Fruit fly (Drosophila melanogaster) whole organism, prepupa: Measurements from ENCODE around the gene snu.
A peak's percentile ranks its signal among the peaks of the same experiment; 100 is the strongest.

Source experiments
- Blimp-1 ChIP-seq: fragments of 200-800 bp; sonication (Bioruptor generic); optimal IDR thresholded peaks from 3 replicates; lab custom pipeline; 2017; ENCODE audit warnings: missing biosample characterization, missing genetic modification characterization, mild to moderate bottlenecking, moderate library complexity, missing genetic modification reagents
- CG11294 ChIP-seq: fragments of 200-800 bp; sonication (Bioruptor generic); IDR thresholded peaks from 2 replicates; pipeline ENCODE4 v1.3.6; 2022; ENCODE audit warnings: missing biosample characterization, missing genetic modification characterization
- CG11762 ChIP-seq: fragments of 200-800 bp; sonication (Bioruptor generic); optimal IDR thresholded peaks from 3 replicates; lab custom pipeline; 2016; ENCODE audit warnings: missing biosample characterization, missing genetic modification characterization; ENCODE audit not compliant: insufficient read depth
- CG15336 ChIP-seq: fragments of 200-800 bp; sonication (Bioruptor generic); IDR thresholded peaks from 2 replicates; pipeline ENCODE4 v1.3.6; 2022; ENCODE audit warnings: missing biosample characterization, missing genetic modification characterization
- CG1621 ChIP-seq: fragments of 200-800 bp; sonication (Bioruptor generic); optimal IDR thresholded peaks from 3 replicates; lab custom pipeline; 2018; ENCODE audit warnings: missing biosample characterization, mild to moderate bottlenecking, missing genetic modification characterization
- CG16779 ChIP-seq: fragments of 200-800 bp; sonication (Bioruptor generic); optimal IDR thresholded peaks from 3 replicates; lab custom pipeline; 2017; ENCODE audit warnings: missing biosample characterization, mild to moderate bottlenecking, missing genetic modification characterization
- CG3032 ChIP-seq: fragments of 200-800 bp; optimal IDR thresholded peaks from 2 replicates; lab custom pipeline; 2019; ENCODE audit warnings: missing biosample characterization, mild to moderate bottlenecking, missing genetic modification characterization, moderate library complexity
- CG32006 ChIP-seq: fragments of 200-800 bp; sonication (Bioruptor generic); optimal IDR thresholded peaks from 3 replicates; lab custom pipeline; 2017; ENCODE audit warnings: missing biosample characterization, mild to moderate bottlenecking, missing genetic modification characterization
- CG34406 ChIP-seq: fragments of 200-800 bp; sonication (Bioruptor generic); optimal IDR thresholded peaks from 3 replicates; lab custom pipeline; 2016; ENCODE audit warnings: missing biosample characterization, missing genetic modification characterization
- CG4318 ChIP-seq: fragments of 200-800 bp; sonication (Bioruptor generic); optimal IDR thresholded peaks from 3 replicates; lab custom pipeline; 2017; ENCODE audit warnings: missing biosample characterization, mild to moderate bottlenecking, missing genetic modification characterization
- CG6163 ChIP-seq: fragments of 200-800 bp; sonication (Bioruptor generic); IDR thresholded peaks from 3 replicates; pipeline ENCODE4 v1.3.6; 2022; ENCODE audit warnings: missing biosample characterization, missing genetic modification characterization
- CG6276 ChIP-seq: fragments of 200-800 bp; sonication (Bioruptor generic); optimal IDR thresholded peaks from 2 replicates; lab custom pipeline; 2017; ENCODE audit warnings: missing biosample characterization, mild to moderate bottlenecking, missing genetic modification characterization
- CG6808 ChIP-seq: fragments of 200-800 bp; sonication (Bioruptor generic); optimal IDR thresholded peaks from 3 replicates; lab custom pipeline; 2017; ENCODE audit warnings: missing biosample characterization, missing genetic modification characterization, mild to moderate bottlenecking, moderate library complexity, missing genetic modification reagents
- CG6854 ChIP-seq: fragments of 200-800 bp; sonication (Bioruptor generic); optimal IDR thresholded peaks from 2 replicates; lab custom pipeline; 2017; ENCODE audit warnings: missing biosample characterization, mild to moderate bottlenecking, missing genetic modification characterization
- CG7368 ChIP-seq: fragments of 200-800 bp; sonication (Bioruptor generic); optimal IDR thresholded peaks from 3 replicates; lab custom pipeline; 2016; ENCODE audit warnings: missing biosample characterization, missing genetic modification characterization
- CG8119 ChIP-seq: fragments of 200-800 bp; sonication (Bioruptor generic); IDR thresholded peaks from 3 replicates; pipeline ENCODE4 v1.3.6; 2022; ENCODE audit warnings: missing biosample characterization, missing genetic modification characterization
- CG8319 ChIP-seq: fragments of 200-800 bp; sonication (Bioruptor generic); optimal IDR thresholded peaks from 3 replicates; lab custom pipeline; 2016; ENCODE audit warnings: missing biosample characterization, missing genetic modification characterization
- CG9139 ChIP-seq: fragments of 200-800 bp; sonication (Bioruptor generic); optimal IDR thresholded peaks from 3 replicates; lab custom pipeline; 2017; ENCODE audit warnings: missing biosample characterization, mild to moderate bottlenecking, missing genetic modification characterization
- Eip78C ChIP-seq: fragments of 200-800 bp; sonication (Bioruptor generic); peaks from one replicate; lab custom pipeline; 2016; ENCODE audit warnings: missing biosample characterization, missing genetic modification characterization
- Eip93F ChIP-seq: fragments of 200-800 bp; sonication (Bioruptor generic); optimal IDR thresholded peaks from 2 replicates; lab custom pipeline; 2016; ENCODE audit warnings: missing biosample characterization, mild to moderate bottlenecking, missing genetic modification characterization
- Ets96B ChIP-seq: fragments of 200-800 bp; optimal IDR thresholded peaks from 2 replicates; lab custom pipeline; 2019; ENCODE audit warnings: missing biosample characterization, mild to moderate bottlenecking, missing genetic modification characterization, moderate library complexity
- Gug ChIP-seq: fragments of 200-800 bp; sonication (Bioruptor generic); IDR thresholded peaks from 2 replicates; pipeline ENCODE4 v1.3.6; 2022; ENCODE audit warnings: missing biosample characterization, missing genetic modification characterization
- Hr38 ChIP-seq: sonication (Bioruptor generic); optimal IDR thresholded peaks from 2 replicates; lab custom pipeline; 2016; ENCODE audit warnings: missing biosample characterization, missing genetic modification characterization
- Hr39 ChIP-seq: fragments of 200-800 bp; sonication (Bioruptor generic); optimal IDR thresholded peaks from 2 replicates; lab custom pipeline; 2016; ENCODE audit warnings: missing biosample characterization, missing genetic modification characterization
- Hr4 ChIP-seq: fragments of 200-800 bp; sonication (Bioruptor generic); optimal IDR thresholded peaks from 3 replicates; lab custom pipeline; 2016; ENCODE audit warnings: missing biosample characterization, missing genetic modification characterization
- Met ChIP-seq: fragments of 200-800 bp; sonication (Bioruptor generic); optimal IDR thresholded peaks from 3 replicates; lab custom pipeline; 2016; ENCODE audit warnings: missing biosample characterization, missing genetic modification characterization
- OdsH ChIP-seq: fragments of 200-800 bp; sonication (Bioruptor generic); optimal IDR thresholded peaks from 3 replicates; lab custom pipeline; 2016; ENCODE audit warnings: missing biosample characterization, missing genetic modification characterization
- Smox ChIP-seq: fragments of 200-800 bp; sonication (Bioruptor generic); optimal IDR thresholded peaks from 3 replicates; lab custom pipeline; 2016; ENCODE audit warnings: missing biosample characterization, missing genetic modification characterization
- Sox102F ChIP-seq: fragments of 200-800 bp; sonication (Bioruptor generic); optimal IDR thresholded peaks from 2 replicates; lab custom pipeline; 2016; ENCODE audit warnings: missing biosample characterization, mild to moderate bottlenecking, missing genetic modification characterization
- Sox15 ChIP-seq: fragments of 200-800 bp; sonication (Bioruptor generic); optimal IDR thresholded peaks from 3 replicates; lab custom pipeline; 2016; ENCODE audit warnings: missing biosample characterization, missing genetic modification characterization
- achi ChIP-seq: fragments of 200-800 bp; sonication (Bioruptor generic); optimal IDR thresholded peaks from 3 replicates; lab custom pipeline; 2016; ENCODE audit warnings: missing biosample characterization, missing genetic modification characterization
- acj6 ChIP-seq: fragments of 200-800 bp; sonication (Bioruptor generic); optimal IDR thresholded peaks from 3 replicates; lab custom pipeline; 2016; ENCODE audit warnings: missing biosample characterization, missing genetic modification characterization
- cyc ChIP-seq: fragments of 200-800 bp; sonication (Bioruptor generic); optimal IDR thresholded peaks from 3 replicates; lab custom pipeline; 2016; ENCODE audit warnings: missing biosample characterization, missing genetic modification characterization
- dac ChIP-seq: fragments of 200-800 bp; sonication (Bioruptor generic); optimal IDR thresholded peaks from 2 replicates; lab custom pipeline; 2017; ENCODE audit warnings: missing biosample characterization, mild to moderate bottlenecking, missing genetic modification characterization
- dsx ChIP-seq: fragments of 200-800 bp; optimal IDR thresholded peaks from 3 replicates; lab custom pipeline; 2019; ENCODE audit warnings: missing biosample characterization, mild to moderate bottlenecking, missing genetic modification characterization, moderate library complexity; ENCODE audit not compliant: poor library complexity, severe bottlenecking
- esn ChIP-seq: fragments of 200-800 bp; sonication (Bioruptor generic); optimal IDR thresholded peaks from 2 replicates; lab custom pipeline; 2016; ENCODE audit warnings: missing biosample characterization, mild to moderate bottlenecking, missing genetic modification characterization, moderate library complexity
- fd59A ChIP-seq: fragments of 200-800 bp; sonication (Bioruptor generic); optimal IDR thresholded peaks from 2 replicates; lab custom pipeline; 2017; ENCODE audit warnings: missing biosample characterization, mild to moderate bottlenecking, missing genetic modification characterization, missing genetic modification reagents
- fkh ChIP-seq: fragments of 200-800 bp; sonication (Bioruptor generic); optimal IDR thresholded peaks from 3 replicates; lab custom pipeline; 2017; ENCODE audit warnings: missing biosample characterization, mild to moderate bottlenecking, missing genetic modification characterization, moderate library complexity
- lz ChIP-seq: fragments of 200-800 bp; sonication (Bioruptor generic); optimal IDR thresholded peaks from 3 replicates; lab custom pipeline; 2016; ENCODE audit warnings: missing biosample characterization, missing genetic modification characterization
- pdm3 ChIP-seq: fragments of 200-800 bp; sonication (Bioruptor generic); optimal IDR thresholded peaks from 3 replicates; lab custom pipeline; 2016; ENCODE audit warnings: missing biosample characterization, missing genetic modification characterization
- salr ChIP-seq, 2 experiments: fragments of 200-800 bp; sonication (Bioruptor generic); optimal IDR thresholded peaks; 3 replicates each; lab custom pipeline; 2016 to 2018; ENCODE audit warnings: missing biosample characterization in 2 of 2, missing genetic modification characterization in 2 of 2, mild to moderate bottlenecking in 1 of 2
- spab ChIP-seq: fragments of 200-800 bp; sonication (Bioruptor generic); optimal IDR thresholded peaks from 2 replicates; lab custom pipeline; 2017; ENCODE audit warnings: missing biosample characterization, mild to moderate bottlenecking, missing genetic modification characterization, missing genetic modification reagents
- ss ChIP-seq, 2 experiments: fragments of 200-800 bp; sonication (Bioruptor generic); optimal IDR thresholded peaks; 2 replicates in 1 of 2; 3 replicates in 1 of 2; lab custom pipeline; 2017 to 2018; ENCODE audit warnings: mild to moderate bottlenecking in 2 of 2, missing biosample characterization in 2 of 2, missing genetic modification characterization in 2 of 2, moderate library complexity in 1 of 2
- svp ChIP-seq: fragments of 200-800 bp; sonication (Bioruptor generic); peaks from one replicate; lab custom pipeline; 2016; ENCODE audit warnings: missing biosample characterization, missing genetic modification characterization
- topi ChIP-seq: fragments of 200-800 bp; sonication (Bioruptor generic); optimal IDR thresholded peaks from 3 replicates; lab custom pipeline; 2016; ENCODE audit warnings: missing biosample characterization, missing genetic modification characterization
- vri ChIP-seq: fragments of 200-800 bp; sonication (Bioruptor generic); optimal IDR thresholded peaks from 3 replicates; lab custom pipeline; 2016; ENCODE audit warnings: missing biosample characterization, mild to moderate bottlenecking, missing genetic modification characterization

The snu gene

DNA sequence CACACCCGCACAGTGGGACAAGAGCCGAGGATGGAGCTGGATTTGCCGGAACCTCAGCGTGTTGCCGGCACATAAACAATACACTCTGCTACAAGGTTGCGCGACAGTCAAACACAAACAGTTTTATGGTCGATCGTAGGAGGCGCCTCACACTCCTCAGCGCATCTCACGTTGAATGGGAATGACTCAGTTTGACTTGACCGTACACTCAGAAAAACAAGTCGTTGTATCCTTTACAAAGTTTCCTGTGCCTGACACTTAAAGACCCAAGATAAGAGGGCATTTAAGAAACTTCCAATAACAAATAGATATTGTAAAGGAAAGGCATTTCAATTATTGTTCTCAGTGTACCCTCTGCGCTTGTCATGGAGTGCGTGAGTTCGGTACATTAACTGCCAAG, 43.1 kb upstream of the snu start (continued):
- peak; percentile 14 for TF ChIP-seq CG4318 (GFP tag; lab: Kevin White, UChicago)
- no peak for TF ChIP-seq CG16779
- TF ChIP-seq dac (GFP tag; lab: Kevin White, UChicago), result no peak
- TF ChIP-seq acj6, result peak; percentile 41
- peak; percentile 82 for TF ChIP-seq CG6163
- TF ChIP-seq CG6854 (GFP tag; lab: Kevin White, UChicago), result no peak
- no peak for TF ChIP-seq CG8319 (GFP tag; lab: Kevin White, UChicago)
- no peak for TF ChIP-seq ss (GFP tag; optimal IDR thresholded peaks at IDR 0.05; lab: Kevin White, UChicago)
- TF ChIP-seq Gug (GFP tag; lab: Robert Waterston, UW), result 0 out of 2 replicates have a peak, but pooled peaks have one; percentile 48
- no peak for TF ChIP-seq vri (GFP tag; lab: Kevin White, UChicago)
- peak; percentile 47 for TF ChIP-seq esn (GFP tag; lab: Kevin White, UChicago)
- no peak for TF ChIP-seq fkh (GFP tag; lab: Kevin White, UChicago)
- TF ChIP-seq lz, result peak; percentile 41
- TF ChIP-seq Met (GFP tag; lab: Kevin White, UChicago), result peak; percentile 43
- peak; percentile 48 for TF ChIP-seq CG7368 (GFP tag; lab: Kevin White, UChicago)
- peak; percentile 61 for TF ChIP-seq CG15336 (GFP tag; lab: Robert Waterston, UW)
- TF ChIP-seq svp (GFP tag; lab: Kevin White, UChicago), result peak; percentile 54
- no peak for TF ChIP-seq fd59A
- no peak for TF ChIP-seq CG6808
- peak; percentile 17 for TF ChIP-seq pdm3

DNA sequence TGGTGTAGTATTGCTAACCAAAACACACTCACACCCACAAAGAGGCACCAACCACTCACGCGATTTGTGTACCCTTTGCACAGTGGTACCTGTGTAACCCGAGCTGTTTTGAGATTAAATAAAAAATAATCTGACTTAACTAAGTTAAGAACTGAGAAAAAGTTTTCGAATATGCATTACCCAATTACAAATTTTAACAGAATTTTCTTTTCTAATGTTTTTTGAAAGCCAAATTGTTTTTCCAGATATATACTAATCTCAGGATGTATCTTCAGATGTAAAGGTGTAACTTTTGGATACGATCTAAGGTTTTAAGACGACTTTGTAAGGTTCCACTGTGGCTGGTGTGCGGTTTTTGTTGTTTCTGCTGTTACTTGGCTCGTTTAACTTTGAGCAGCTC, 41.1 kb upstream of the snu start:
- peak; percentile 79 for TF ChIP-seq achi (GFP tag; lab: Kevin White, UChicago)
- no peak for TF ChIP-seq fkh (GFP tag; lab: Kevin White, UChicago)
- TF ChIP-seq OdsH (GFP tag; lab: Kevin White, UChicago), result peak; percentile 81
- peak; percentile 24 for TF ChIP-seq CG3032
- peak; percentile 38; the same call in 1 of the 3 replicates for TF ChIP-seq CG6163
- peak; percentile 14 for TF ChIP-seq Ets96B (tag; lab: Kevin White, UChicago)
- peak; percentile 52 for TF ChIP-seq CG4318 (GFP tag; lab: Kevin White, UChicago)
- no peak for TF ChIP-seq Hr38
- TF ChIP-seq CG32006 (GFP tag; lab: Kevin White, UChicago), result peak; percentile 72
- TF ChIP-seq CG11762 (GFP tag; lab: Kevin White, UChicago), result peak; percentile 59
- TF ChIP-seq topi (GFP tag; lab: Kevin White, UChicago), result peak; percentile 83
- TF ChIP-seq Eip78C (GFP tag; lab: Kevin White, UChicago), result peak; percentile 94
- TF ChIP-seq spab, result peak; percentile 23
- peak; percentile 72 for TF ChIP-seq Sox102F (GFP tag; lab: Kevin White, UChicago)
- peak; percentile 80 for TF ChIP-seq Met (GFP tag; lab: Kevin White, UChicago)
- peak; percentile 68 for TF ChIP-seq Sox15 (GFP tag; lab: Kevin White, UChicago)
- TF ChIP-seq CG34406 (GFP tag; lab: Kevin White, UChicago), result peak; percentile 65
- peak; percentile 8 for TF ChIP-seq Blimp-1 (GFP tag; lab: Kevin White, UChicago)
- TF ChIP-seq CG6276, result peak; percentile 64
- TF ChIP-seq CG15336 (GFP tag; lab: Robert Waterston, UW), result peak; percentile 79
- TF ChIP-seq Smox, result peak; percentile 76
- TF ChIP-seq CG16779, result peak; percentile 48
- TF ChIP-seq CG8119, result peak; percentile 86
- TF ChIP-seq pdm3, result peak; percentile 77
- TF ChIP-seq Gug (GFP tag; lab: Robert Waterston, UW), result peak; percentile 72
- peak; percentile 87 for TF ChIP-seq esn (GFP tag; lab: Kevin White, UChicago)
- TF ChIP-seq salr (GFP tag; optimal IDR thresholded peaks at IDR 0.05; lab: Kevin White, UChicago), result peak in 1 of 2 experiments; percentile 56
- TF ChIP-seq CG9139, result no peak
- peak; percentile 14 for TF ChIP-seq fd59A
- TF ChIP-seq dac (GFP tag; lab: Kevin White, UChicago), result peak; percentile 9
- peak; percentile 88 for TF ChIP-seq svp (GFP tag; lab: Kevin White, UChicago)
- peak; percentile 82 for TF ChIP-seq Hr4
- no peak for TF ChIP-seq dsx (GFP tag; lab: Kevin White, UChicago)
- peak; percentile 51 for TF ChIP-seq CG7368 (GFP tag; lab: Kevin White, UChicago)
- TF ChIP-seq CG6854 (GFP tag; lab: Kevin White, UChicago), result peak; percentile 34
- peak; percentile 53 for TF ChIP-seq CG8319 (GFP tag; lab: Kevin White, UChicago)
- peak; percentile 21 for TF ChIP-seq CG1621
- peak; percentile 74 for TF ChIP-seq acj6
- TF ChIP-seq CG11294 (GFP tag; lab: Robert Waterston, UW), result peak; percentile 13; the same call in 1 of the 2 replicates
- peak; percentile 71 for TF ChIP-seq Hr39 (GFP tag; lab: Kevin White, UChicago)
- peak; percentile 75 for TF ChIP-seq cyc (GFP tag; lab: Kevin White, UChicago)
- no peak for TF ChIP-seq Eip93F (GFP tag; lab: Kevin White, UChicago)
- peak; percentile 82 for TF ChIP-seq lz
